Worm (Caenorhabditis elegans) whole organism, L1 larva: ENCODE data around the gene T08G3.13.

Experiments used
- C16A3.4 ChIP-seq: fragments of 150-350 bp; optimal IDR thresholded peaks from 2 replicates; lab custom pipeline; 2014; ENCODE audit warnings: missing biosample characterization, missing genetic modification characterization
- F16B12.6 ChIP-seq: fragments of 150-350 bp; optimal IDR thresholded peaks from 2 replicates; lab custom pipeline; 2014; ENCODE audit warnings: missing biosample characterization, missing genetic modification characterization
- alr-1 ChIP-seq: fragments of 200-800 bp; sonication (Bioruptor generic); optimal IDR thresholded peaks from 2 replicates; lab custom pipeline; 2018; ENCODE audit warnings: borderline replicate concordance, mild to moderate bottlenecking, missing genetic modification characterization, missing compliant biosample characterization
- ama-1 ChIP-seq: fragments of 150-350 bp; optimal IDR thresholded peaks from 2 replicates; lab custom pipeline; 2014
- ceh-63 ChIP-seq: fragments of 200-800 bp; sonication (Bioruptor generic); optimal IDR thresholded peaks from 2 replicates; lab custom pipeline; 2018; ENCODE audit warnings: mild to moderate bottlenecking, missing genetic modification characterization, missing compliant biosample characterization
- ceh-88 ChIP-seq: fragments of 200-800 bp; sonication (Bioruptor generic); IDR thresholded peaks from 2 replicates; pipeline ENCODE4 v1.3.6; 2022; ENCODE audit warnings: missing genetic modification characterization, missing compliant biosample characterization
- dpl-1 ChIP-seq, 3 experiments: fragments of 150-350 bp in 2 of 3; sonication (generic microtip) in 1 of 3; optimal IDR thresholded peaks; 2 replicates each; lab custom pipeline; 2014 to 2017; ENCODE audit warnings: missing biosample characterization in 3 of 3, missing genetic modification characterization in 3 of 3, missing genetic modification reagents in 3 of 3
- efl-3 ChIP-seq: fragments of 200-800 bp; sonication (Bioruptor generic); optimal IDR thresholded peaks from 2 replicates; lab custom pipeline; 2018; ENCODE audit warnings: mild to moderate bottlenecking, missing genetic modification characterization, missing compliant biosample characterization
- egl-13 ChIP-seq: sonication (generic microtip); optimal IDR thresholded peaks from 2 replicates; lab custom pipeline; 2016; ENCODE audit warnings: missing genotype, missing genetic modification reagents, missing genetic modification characterization, missing compliant biosample characterization
- elt-2 ChIP-seq: sonication (generic microtip); optimal IDR thresholded peaks from 2 replicates; lab custom pipeline; 2016; ENCODE audit warnings: missing genetic modification characterization, mild to moderate bottlenecking, inconsistent platforms, missing compliant biosample characterization, missing genetic modification reagents
- ets-5 ChIP-seq: fragments of 200-800 bp; sonication (Bioruptor generic); IDR thresholded peaks from 2 replicates; pipeline ENCODE4 v1.3.6; 2022; ENCODE audit warnings: missing genetic modification characterization, missing compliant biosample characterization
- grh-1 ChIP-seq: fragments of 200-800 bp; sonication (Bioruptor generic); IDR thresholded peaks from 2 replicates; pipeline ENCODE4 v1.3.6; 2022; ENCODE audit warnings: missing genetic modification reagents, missing genetic modification characterization, missing compliant biosample characterization
- hpl-2 ChIP-seq: fragments of 150-350 bp; optimal IDR thresholded peaks from 2 replicates; lab custom pipeline; 2014; ENCODE audit warnings: missing biosample characterization, missing genetic modification reagents, missing genetic modification characterization
- isw-1 ChIP-seq: fragments of 200-800 bp; sonication (Bioruptor generic); IDR thresholded peaks from 2 replicates; pipeline ENCODE4 v1.3.6; 2022; ENCODE audit warnings: missing genetic modification characterization, missing compliant biosample characterization
- lin-39 ChIP-seq: fragments of 150-350 bp; optimal IDR thresholded peaks from 2 replicates; lab custom pipeline; 2014; ENCODE audit warnings: missing biosample characterization, missing genetic modification reagents, missing genetic modification characterization
- lir-3 ChIP-seq: sonication (generic microtip); optimal IDR thresholded peaks from 2 replicates; lab custom pipeline; 2016; ENCODE audit warnings: mild to moderate bottlenecking, missing genetic modification characterization, moderate library complexity, missing compliant biosample characterization; ENCODE audit not compliant: poor library complexity
- lsy-2 ChIP-seq, 2 experiments: fragments of 150-350 bp; optimal IDR thresholded peaks; 2 replicates each; lab custom pipeline; 2014; ENCODE audit warnings: missing biosample characterization in 2 of 2, missing genetic modification characterization in 2 of 2
- mab-9 ChIP-seq: fragments of 200-800 bp; sonication (Bioruptor generic); IDR thresholded peaks from 2 replicates; pipeline ENCODE4 v1.3.6; 2022; ENCODE audit warnings: missing genetic modification reagents, missing genetic modification characterization, missing compliant biosample characterization
- mdl-1 ChIP-seq, 2 experiments: fragments of 150-350 bp; optimal IDR thresholded peaks; 2 replicates each; lab custom pipeline; 2014 to 2017; ENCODE audit warnings: missing biosample characterization in 2 of 2, missing genetic modification characterization in 2 of 2, inconsistent platforms in 1 of 2
- mep-1 ChIP-seq: fragments of 150-350 bp; optimal IDR thresholded peaks from 2 replicates; lab custom pipeline; 2014; ENCODE audit warnings: missing biosample characterization, missing genetic modification characterization
- nhr-19 ChIP-seq: fragments of 200-800 bp; sonication (Bioruptor generic); conservative IDR thresholded peaks from 2 replicates; pipeline ENCODE4 v1.3.6; 2022; ENCODE audit warnings: missing genetic modification characterization, missing compliant biosample characterization
- nhr-20 ChIP-seq: sonication (generic microtip); optimal IDR thresholded peaks from 2 replicates; lab custom pipeline; 2016; ENCODE audit warnings: mild to moderate bottlenecking, missing genetic modification characterization, missing compliant biosample characterization
- nhr-237 ChIP-seq: fragments of 150-350 bp; optimal IDR thresholded peaks from 2 replicates; lab custom pipeline; 2014; ENCODE audit warnings: missing biosample characterization, missing genetic modification characterization
- nhr-28 ChIP-seq: fragments of 150-350 bp; optimal IDR thresholded peaks from 2 replicates; lab custom pipeline; 2014; ENCODE audit warnings: missing biosample characterization, missing genetic modification characterization
- nhr-76 ChIP-seq: sonication (generic microtip); optimal IDR thresholded peaks from 2 replicates; lab custom pipeline; 2017; ENCODE audit warnings: missing biosample characterization, missing genetic modification characterization
- nhr-85 ChIP-seq: sonication (generic microtip); peaks from one replicate; lab custom pipeline; 2016; ENCODE audit warnings: missing genetic modification characterization, inconsistent platforms, missing compliant biosample characterization
- pag-3 ChIP-seq: sonication (generic microtip); optimal IDR thresholded peaks from 2 replicates; lab custom pipeline; 2017; ENCODE audit warnings: missing genetic modification characterization, mild to moderate bottlenecking, missing compliant biosample characterization, antibody characterized with exemption, borderline replicate concordance; ENCODE audit not compliant: insufficient read depth
- pax-3 ChIP-seq: fragments of 200-800 bp; sonication (Bioruptor generic); optimal IDR thresholded peaks from 2 replicates; lab custom pipeline; 2018; ENCODE audit warnings: mild to moderate bottlenecking, missing genetic modification characterization, moderate library complexity, missing compliant biosample characterization
- pqm-1 ChIP-seq: sonication (generic microtip); optimal IDR thresholded peaks from 3 replicates; lab custom pipeline; 2017; ENCODE audit warnings: missing biosample characterization, missing genetic modification characterization
- skn-1 ChIP-seq: fragments of 150-350 bp; optimal IDR thresholded peaks from 2 replicates; lab custom pipeline; 2014; ENCODE audit warnings: missing biosample characterization, missing genetic modification characterization
- snu-23 ChIP-seq: sonication (generic microtip); optimal IDR thresholded peaks from 2 replicates; lab custom pipeline; 2016; ENCODE audit warnings: missing genetic modification characterization, missing compliant biosample characterization
- sox-4 ChIP-seq: sonication (generic microtip); optimal IDR thresholded peaks from 2 replicates; lab custom pipeline; 2016; ENCODE audit warnings: missing genetic modification characterization, missing compliant biosample characterization
- sptf-1 ChIP-seq: fragments of 150-350 bp; optimal IDR thresholded peaks from 2 replicates; lab custom pipeline; 2014; ENCODE audit warnings: missing biosample characterization, missing genetic modification characterization
- sup-37 ChIP-seq: fragments of 200-800 bp; sonication (Bioruptor generic); optimal IDR thresholded peaks from 2 replicates; lab custom pipeline; 2018; ENCODE audit warnings: mild to moderate bottlenecking, missing genetic modification characterization, missing compliant biosample characterization
- swsn-7 ChIP-seq: sonication (generic microtip); optimal IDR thresholded peaks from 2 replicates; lab custom pipeline; 2016; ENCODE audit warnings: missing genetic modification characterization, missing compliant biosample characterization
- tbx-2 ChIP-seq: sonication (generic microtip); optimal IDR thresholded peaks from 2 replicates; lab custom pipeline; 2016; ENCODE audit warnings: missing genetic modification characterization, missing compliant biosample characterization
- tlp-1 ChIP-seq: fragments of 150-350 bp; optimal IDR thresholded peaks from 2 replicates; lab custom pipeline; 2014; ENCODE audit warnings: missing biosample characterization, missing genetic modification characterization
- unc-30 ChIP-seq: sonication (generic microtip); optimal IDR thresholded peaks from 2 replicates; lab custom pipeline; 2017; ENCODE audit warnings: missing biosample characterization, missing genetic modification characterization
- vab-15 ChIP-seq: sonication (generic microtip); optimal IDR thresholded peaks from 2 replicates; lab custom pipeline; 2017; ENCODE audit warnings: missing genotype, mild to moderate bottlenecking, missing genetic modification characterization, missing compliant biosample characterization
- zip-4 ChIP-seq: fragments of 200-800 bp; sonication (Bioruptor generic); optimal IDR thresholded peaks from 2 replicates; lab custom pipeline; 2018; ENCODE audit warnings: mild to moderate bottlenecking, missing genetic modification characterization, moderate library complexity, missing compliant biosample characterization
- ztf-11 ChIP-seq, 2 experiments: sonication (generic microtip); optimal IDR thresholded peaks; 2 replicates each; lab custom pipeline; 2016 to 2017; ENCODE audit warnings: missing genetic modification characterization in 2 of 2, missing biosample characterization in 1 of 2, missing compliant biosample characterization in 1 of 2
- ztf-4 ChIP-seq: fragments of 150-350 bp; optimal IDR thresholded peaks from 2 replicates; lab custom pipeline; 2014; ENCODE audit warnings: missing biosample characterization, missing genetic modification characterization

T08G3.13 gene

ce11 chrV:16437546-16437945, 10.3 kb upstream of the T08G3.13 start, which contains the start of gene F26D2.15:
Gene F26D2.15 (plus strand): TSS chrV:16437846.
- no peak for TF ChIP-seq pqm-1 (tag; lab: Kevin White, UChicago)
- TF ChIP-seq sup-37, result no peak
- no peak for TF ChIP-seq nhr-19
- TF ChIP-seq grh-1 (GFP tag; lab: Robert Waterston, UW), result no peak
- TF ChIP-seq zip-4 (GFP tag; lab: Kevin White, UChicago), result no peak
- no peak for TF ChIP-seq nhr-76 (tag; lab: Kevin White, UChicago)

- TF ChIP-seq sup-37 (no peak), ets-5 (GFP tag; lab: Robert Waterston, UW) (no peak), lin-39 (tag; lab: Kevin White, UChicago) (no peak), pag-3 (tag; lab: Kevin White, UChicago) (no peak), ztf-11 (tag; optimal IDR thresholded peaks at IDR 0.05; lab: Kevin White, UChicago) (no peak), ama-1 (lab: Kevin White, UChicago) (no peak), hpl-2 (GFP tag; lab: Kevin White, UChicago) (no peak), F16B12.6 (tag; lab: Kevin White, UChicago) (no peak), pax-3 (no peak), lsy-2 (tag; optimal IDR thresholded peaks at IDR 0.05; lab: Kevin White, UChicago) (no peak), tlp-1 (tag; lab: Kevin White, UChicago) (no peak), pqm-1 (tag; lab: Kevin White, UChicago) (no peak)
Measured at ce11 chrV:16443626-16444025, 4.2 kb upstream of the T08G3.13 start, which contains the start of gene srh-141. Gene srh-141 (plus strand): TSS chrV:16443926.

ce11 chrV:16445676-16446075, 2.2 kb upstream of the T08G3.13 start, which contains the start of gene T08G3.6:
Gene T08G3.6 (plus strand): TSS chrV:16445976.
- TF ChIP-seq alr-1 (no peak), mdl-1 (tag; optimal IDR thresholded peaks at IDR 0.05; lab: Kevin White, UChicago) (no peak), grh-1 (GFP tag; lab: Robert Waterston, UW) (no peak), swsn-7 (tag; lab: Kevin White, UChicago) (no peak)

ce11 chrV:16446191-16446590, 1.6 kb upstream of the T08G3.13 start:
- no peak for TF ChIP-seq elt-2 (tag; lab: Kevin White, UChicago)

ce11 chrV:16455065-16455464, 7.2 kb downstream of the T08G3.13 start, which contains the start of gene str-14:
Gene str-14 (minus strand): TSS chrV:16455165.
- TF ChIP-seq mep-1 (no peak), dpl-1 (GFP tag; optimal IDR thresholded peaks at IDR 0.05; lab: Kevin White, UChicago) (no peak), isw-1 (no peak), tbx-2 (tag; lab: Kevin White, UChicago) (no peak), efl-3 (no peak), mab-9 (GFP tag; lab: Robert Waterston, UW) (no peak), sptf-1 (tag; lab: Kevin White, UChicago) (no peak), nhr-20 (no peak), nhr-28 (tag; lab: Kevin White, UChicago) (no peak), nhr-237 (tag; lab: Kevin White, UChicago) (no peak), vab-15 (tag; lab: Kevin White, UChicago) (no peak), C16A3.4 (tag; lab: Kevin White, UChicago) (no peak)

ce11 chrV:16458714-16459113, 10.9 kb downstream of the T08G3.13 start, which contains the start of gene str-15:
Gene str-15 (minus strand): TSS chrV:16458814.
- TF ChIP-seq snu-23 (GFP tag; lab: Kevin White, UChicago), result no peak
- no peak for TF ChIP-seq ztf-4 (tag; lab: Kevin White, UChicago)
- TF ChIP-seq egl-13 (tag; lab: Kevin White, UChicago), result no peak
- no peak for TF ChIP-seq ceh-63 (GFP tag; lab: Kevin White, UChicago)
- no peak for TF ChIP-seq skn-1
- no peak for TF ChIP-seq pqm-1 (tag; lab: Kevin White, UChicago)
- no peak for TF ChIP-seq ets-5 (GFP tag; lab: Robert Waterston, UW)
- no peak for TF ChIP-seq lsy-2 (tag; optimal IDR thresholded peaks at IDR 0.05; lab: Kevin White, UChicago)
- TF ChIP-seq alr-1, result no peak
- TF ChIP-seq swsn-7 (tag; lab: Kevin White, UChicago), result no peak
- TF ChIP-seq nhr-85 (tag; lab: Kevin White, UChicago), result no peak
- TF ChIP-seq nhr-19, result no peak
- no peak for TF ChIP-seq mab-9 (GFP tag; lab: Robert Waterston, UW)
- TF ChIP-seq sptf-1 (tag; lab: Kevin White, UChicago), result no peak
- TF ChIP-seq lir-3 (tag; lab: Kevin White, UChicago), result no peak
- TF ChIP-seq unc-30, result no peak
- no peak for TF ChIP-seq sox-4 (tag; lab: Kevin White, UChicago)
- no peak for TF ChIP-seq ceh-88 (GFP tag; lab: Robert Waterston, UW)
- TF ChIP-seq, all 84 proteins: peak for 0
